Worm (Caenorhabditis elegans) whole organism, L3 larva: ENCODE measurements around the gene F47D12.3.

Experiments
- ama-1 ChIP-seq: fragments of 150-350 bp; optimal IDR thresholded peaks from 2 replicates; lab custom pipeline; 2018
- ceh-16 ChIP-seq: sonication (generic microtip); optimal IDR thresholded peaks from 2 replicates; lab custom pipeline; 2017; ENCODE audit warnings: missing biosample characterization, missing genetic modification characterization
- ceh-82 ChIP-seq: fragments of 150-350 bp; optimal IDR thresholded peaks from 2 replicates; lab custom pipeline; 2014; ENCODE audit warnings: missing biosample characterization, missing genetic modification characterization
- daf-12 ChIP-seq: fragments of 150-350 bp; optimal IDR thresholded peaks from 2 replicates; lab custom pipeline; 2014; ENCODE audit warnings: missing biosample characterization, missing genetic modification reagents, missing genetic modification characterization
- egl-27 ChIP-seq: sonication (generic microtip); optimal IDR thresholded peaks from 4 replicates; lab custom pipeline; 2017; ENCODE audit warnings: missing biosample characterization, missing genetic modification reagents, missing genetic modification characterization
- egl-5 ChIP-seq: fragments of 150-350 bp; optimal IDR thresholded peaks from 2 replicates; lab custom pipeline; 2017; ENCODE audit warnings: missing biosample characterization, missing genetic modification reagents, missing genetic modification characterization, inconsistent platforms
- elt-1 ChIP-seq: fragments of 150-350 bp; optimal IDR thresholded peaks from 2 replicates; lab custom pipeline; 2014; ENCODE audit warnings: missing biosample characterization, missing genetic modification characterization
- elt-2 ChIP-seq: sonication (generic microtip); optimal IDR thresholded peaks from 2 replicates; lab custom pipeline; 2016; ENCODE audit warnings: missing genetic modification reagents, mild to moderate bottlenecking, missing genetic modification characterization, missing compliant biosample characterization
- elt-3 ChIP-seq, 3 experiments: fragments of 150-350 bp in 1 of 3; sonication (generic microtip) in 2 of 3; optimal IDR thresholded peaks; 2 replicates in 2 of 3; 4 replicates in 1 of 3; lab custom pipeline; 2014 to 2017; ENCODE audit warnings: missing biosample characterization in 3 of 3, missing genetic modification characterization in 3 of 3
- eor-1 ChIP-seq, 2 experiments: fragments of 150-350 bp; optimal IDR thresholded peaks; 2 replicates each; lab custom pipeline; 2014 to 2018; ENCODE audit warnings: missing biosample characterization in 2 of 2, missing genetic modification characterization in 2 of 2
- fos-1 ChIP-seq: fragments of 150-350 bp; optimal IDR thresholded peaks from 2 replicates; lab custom pipeline; 2014; ENCODE audit warnings: missing biosample characterization, missing genetic modification characterization
- hmg-11 ChIP-seq: sonication (generic microtip); optimal IDR thresholded peaks from 2 replicates; lab custom pipeline; 2016; ENCODE audit warnings: missing genetic modification characterization, missing compliant biosample characterization
- jun-1 ChIP-seq: fragments of 150-350 bp; optimal IDR thresholded peaks from 2 replicates; lab custom pipeline; 2014; ENCODE audit warnings: missing biosample characterization, missing genetic modification reagents, missing genetic modification characterization
- lin-15B ChIP-seq: fragments of 150-350 bp; optimal IDR thresholded peaks from 2 replicates; lab custom pipeline; 2014; ENCODE audit warnings: missing biosample characterization, missing genetic modification characterization
- lin-39 ChIP-seq: fragments of 150-350 bp; optimal IDR thresholded peaks from 2 replicates; lab custom pipeline; 2018; ENCODE audit warnings: missing biosample characterization, missing genetic modification reagents, missing genetic modification characterization
- lsy-12 ChIP-seq: sonication (generic microtip); optimal IDR thresholded peaks from 2 replicates; lab custom pipeline; 2016; ENCODE audit warnings: mild to moderate bottlenecking, missing genetic modification characterization, missing compliant biosample characterization
- nfya-1 ChIP-seq: sonication (generic microtip); optimal IDR thresholded peaks from 2 replicates; lab custom pipeline; 2017; ENCODE audit warnings: missing genetic modification characterization, mild to moderate bottlenecking, missing compliant biosample characterization, antibody characterized with exemption, moderate library complexity; ENCODE audit not compliant: insufficient read depth
- nhr-11 ChIP-seq: fragments of 150-350 bp; optimal IDR thresholded peaks from 2 replicates; lab custom pipeline; 2014; ENCODE audit warnings: missing biosample characterization, missing genetic modification characterization
- nhr-12 ChIP-seq: fragments of 150-350 bp; optimal IDR thresholded peaks from 2 replicates; lab custom pipeline; 2014; ENCODE audit warnings: missing biosample characterization, missing genetic modification characterization
- nhr-67 ChIP-seq: fragments of 150-350 bp; optimal IDR thresholded peaks from 2 replicates; lab custom pipeline; 2014; ENCODE audit warnings: missing biosample characterization, missing genetic modification characterization
- nhr-76 ChIP-seq: fragments of 150-350 bp; sonication (generic microtip); optimal IDR thresholded peaks from 5 replicates; lab custom pipeline; 2014; ENCODE audit warnings: missing biosample characterization, missing genetic modification characterization
- pha-4 ChIP-seq: fragments of 150-350 bp; optimal IDR thresholded peaks from 2 replicates; lab custom pipeline; 2014; ENCODE audit warnings: missing biosample characterization, missing genetic modification reagents, missing genetic modification characterization
- skn-1 ChIP-seq: fragments of 150-350 bp; optimal IDR thresholded peaks from 2 replicates; lab custom pipeline; 2014; ENCODE audit warnings: missing biosample characterization, missing genetic modification characterization
- snpc-4 ChIP-seq: fragments of 150-350 bp; optimal IDR thresholded peaks from 2 replicates; lab custom pipeline; 2014; ENCODE audit warnings: missing biosample characterization, missing genetic modification characterization
- tbx-2 ChIP-seq: sonication (generic microtip); optimal IDR thresholded peaks from 2 replicates; lab custom pipeline; 2016; ENCODE audit warnings: mild to moderate bottlenecking, missing genetic modification characterization, missing compliant biosample characterization
- unc-39 ChIP-seq: sonication (generic microtip); optimal IDR thresholded peaks from 4 replicates; lab custom pipeline; 2017; ENCODE audit warnings: missing biosample characterization, missing genetic modification characterization
- zag-1 ChIP-seq: fragments of 150-350 bp; optimal IDR thresholded peaks from 2 replicates; lab custom pipeline; 2014; ENCODE audit warnings: missing biosample characterization, missing genetic modification characterization

The F47D12.3 gene

ce11 chrIII:6345968-6346498 is 47.8 kb downstream of the F47D12.3 start, which contains the start of the genes trmt-10C.2 and C56G2.22:
Gene trmt-10C.2 (plus strand): TSS chrIII:6346281.
Gene C56G2.22 (plus strand): TSS chrIII:6346448.
- TF ChIP-seq elt-3 (tag; optimal IDR thresholded peaks at IDR 0.05; lab: Kevin White, UChicago) = no peak
- peak; percentile 74 for TF ChIP-seq pha-4 (tag; lab: Kevin White, UChicago)
- peak; percentile 32 for TF ChIP-seq elt-2

ce11 chrIII:6348578-6348977 is 50.3 kb downstream of the F47D12.3 start:
- TF ChIP-seq elt-1 (tag; lab: Kevin White, UChicago) (no peak), unc-39 (tag; lab: Kevin White, UChicago) (no peak), lsy-12 (tag; lab: Kevin White, UChicago) (no peak), snpc-4 (tag; lab: Kevin White, UChicago) (no peak), daf-12 (tag; lab: Kevin White, UChicago) (no peak), hmg-11 (tag; lab: Kevin White, UChicago) (peak; percentile 18), nhr-67 (tag; lab: Kevin White, UChicago) (no peak), egl-27 (tag; lab: Kevin White, UChicago) (no peak), skn-1 (no peak), ama-1 (lab: Kevin White, UChicago) (peak; percentile 2), jun-1 (tag; lab: Kevin White, UChicago) (no peak), nhr-11 (tag; lab: Kevin White, UChicago) (no peak), zag-1 (no peak), fos-1 (tag; lab: Kevin White, UChicago) (no peak), tbx-2 (tag; lab: Kevin White, UChicago) (peak; percentile 49), lin-15B (tag; lab: Kevin White, UChicago) (no peak), ceh-16 (tag; lab: Kevin White, UChicago) (no peak), ceh-82 (tag; lab: Kevin White, UChicago) (no peak), lin-39 (peak; percentile 67), nfya-1 (tag; lab: Kevin White, UChicago) (peak; percentile 75), nhr-12 (no peak), nhr-76 (tag; lab: Kevin White, UChicago) (no peak), elt-3 (tag; optimal IDR thresholded peaks at IDR 0.05; lab: Kevin White, UChicago) (no peak), egl-5 (tag; lab: Kevin White, UChicago) (peak; percentile 32), eor-1 (tag; optimal IDR thresholded peaks at IDR 0.05; lab: Kevin White, UChicago) (no peak)
